Fruit fly (Drosophila melanogaster) whole organism, prepupa: ENCODE results near the gene Prosalpha2.

Experiments used
- CG11902 ChIP-seq: fragments of 200-800 bp; sonication (Bioruptor generic); optimal IDR thresholded peaks from 3 replicates; lab custom pipeline; 2016; ENCODE audit warnings: missing biosample characterization, missing genetic modification characterization
- CG3032 ChIP-seq: fragments of 200-800 bp; optimal IDR thresholded peaks from 2 replicates; lab custom pipeline; 2019; ENCODE audit warnings: missing biosample characterization, mild to moderate bottlenecking, missing genetic modification characterization, moderate library complexity
- CG31627 ChIP-seq: fragments of 200-800 bp; sonication (Bioruptor generic); optimal IDR thresholded peaks from 3 replicates; lab custom pipeline; 2016; ENCODE audit warnings: missing biosample characterization, missing genetic modification characterization
- CG32006 ChIP-seq: fragments of 200-800 bp; sonication (Bioruptor generic); optimal IDR thresholded peaks from 3 replicates; lab custom pipeline; 2017; ENCODE audit warnings: missing biosample characterization, mild to moderate bottlenecking, missing genetic modification characterization
- CG3919 ChIP-seq: fragments of 200-800 bp; sonication (Bioruptor generic); optimal IDR thresholded peaks from 3 replicates; lab custom pipeline; 2016; ENCODE audit warnings: missing biosample characterization, missing genetic modification characterization
- CG4318 ChIP-seq: fragments of 200-800 bp; sonication (Bioruptor generic); optimal IDR thresholded peaks from 3 replicates; lab custom pipeline; 2017; ENCODE audit warnings: missing biosample characterization, mild to moderate bottlenecking, missing genetic modification characterization
- CG6276 ChIP-seq: fragments of 200-800 bp; sonication (Bioruptor generic); optimal IDR thresholded peaks from 2 replicates; lab custom pipeline; 2017; ENCODE audit warnings: missing biosample characterization, mild to moderate bottlenecking, missing genetic modification characterization
- CG6792 ChIP-seq: fragments of 200-800 bp; sonication (Bioruptor generic); optimal IDR thresholded peaks from 3 replicates; lab custom pipeline; 2016; ENCODE audit warnings: missing biosample characterization, missing genetic modification characterization
- CG6808 ChIP-seq: fragments of 200-800 bp; sonication (Bioruptor generic); optimal IDR thresholded peaks from 3 replicates; lab custom pipeline; 2017; ENCODE audit warnings: missing biosample characterization, missing genetic modification characterization, mild to moderate bottlenecking, moderate library complexity, missing genetic modification reagents
- CG6854 ChIP-seq: fragments of 200-800 bp; sonication (Bioruptor generic); optimal IDR thresholded peaks from 2 replicates; lab custom pipeline; 2017; ENCODE audit warnings: missing biosample characterization, mild to moderate bottlenecking, missing genetic modification characterization
- CG7368 ChIP-seq: fragments of 200-800 bp; sonication (Bioruptor generic); optimal IDR thresholded peaks from 3 replicates; lab custom pipeline; 2016; ENCODE audit warnings: missing biosample characterization, missing genetic modification characterization
- CG8119 ChIP-seq: fragments of 200-800 bp; sonication (Bioruptor generic); IDR thresholded peaks from 3 replicates; pipeline ENCODE4 v1.3.6; 2022; ENCODE audit warnings: missing biosample characterization, missing genetic modification characterization
- CG9139 ChIP-seq: fragments of 200-800 bp; sonication (Bioruptor generic); optimal IDR thresholded peaks from 3 replicates; lab custom pipeline; 2017; ENCODE audit warnings: missing biosample characterization, mild to moderate bottlenecking, missing genetic modification characterization
- Eip75B ChIP-seq: fragments of 200-800 bp; sonication (Bioruptor generic); optimal IDR thresholded peaks from 3 replicates; lab custom pipeline; 2016; ENCODE audit warnings: missing biosample characterization, missing genetic modification characterization
- Eip78C ChIP-seq: fragments of 200-800 bp; sonication (Bioruptor generic); peaks from one replicate; lab custom pipeline; 2016; ENCODE audit warnings: missing biosample characterization, missing genetic modification characterization
- Ets96B ChIP-seq: fragments of 200-800 bp; optimal IDR thresholded peaks from 2 replicates; lab custom pipeline; 2019; ENCODE audit warnings: missing biosample characterization, mild to moderate bottlenecking, missing genetic modification characterization, moderate library complexity
- Hr39 ChIP-seq: fragments of 200-800 bp; sonication (Bioruptor generic); optimal IDR thresholded peaks from 2 replicates; lab custom pipeline; 2016; ENCODE audit warnings: missing biosample characterization, missing genetic modification characterization
- Hr4 ChIP-seq: fragments of 200-800 bp; sonication (Bioruptor generic); optimal IDR thresholded peaks from 3 replicates; lab custom pipeline; 2016; ENCODE audit warnings: missing biosample characterization, missing genetic modification characterization
- Met ChIP-seq: fragments of 200-800 bp; sonication (Bioruptor generic); optimal IDR thresholded peaks from 3 replicates; lab custom pipeline; 2016; ENCODE audit warnings: missing biosample characterization, missing genetic modification characterization
- Smox ChIP-seq: fragments of 200-800 bp; sonication (Bioruptor generic); optimal IDR thresholded peaks from 3 replicates; lab custom pipeline; 2016; ENCODE audit warnings: missing biosample characterization, missing genetic modification characterization
- Sox14 ChIP-seq: fragments of 200-800 bp; sonication (Bioruptor generic); optimal IDR thresholded peaks from 3 replicates; lab custom pipeline; 2016; ENCODE audit warnings: missing biosample characterization, missing genetic modification characterization
- Sox15 ChIP-seq: fragments of 200-800 bp; sonication (Bioruptor generic); optimal IDR thresholded peaks from 3 replicates; lab custom pipeline; 2016; ENCODE audit warnings: missing biosample characterization, missing genetic modification characterization
- achi ChIP-seq: fragments of 200-800 bp; sonication (Bioruptor generic); optimal IDR thresholded peaks from 3 replicates; lab custom pipeline; 2016; ENCODE audit warnings: missing biosample characterization, missing genetic modification characterization
- esn ChIP-seq: fragments of 200-800 bp; sonication (Bioruptor generic); optimal IDR thresholded peaks from 2 replicates; lab custom pipeline; 2016; ENCODE audit warnings: missing biosample characterization, mild to moderate bottlenecking, missing genetic modification characterization, moderate library complexity
- fd59A ChIP-seq: fragments of 200-800 bp; sonication (Bioruptor generic); optimal IDR thresholded peaks from 2 replicates; lab custom pipeline; 2017; ENCODE audit warnings: missing biosample characterization, mild to moderate bottlenecking, missing genetic modification characterization, missing genetic modification reagents
- fd85E ChIP-seq: fragments of 200-800 bp; sonication (Bioruptor generic); optimal IDR thresholded peaks from 3 replicates; lab custom pipeline; 2016; ENCODE audit warnings: missing biosample characterization, missing genetic modification characterization
- lz ChIP-seq: fragments of 200-800 bp; sonication (Bioruptor generic); optimal IDR thresholded peaks from 3 replicates; lab custom pipeline; 2016; ENCODE audit warnings: missing biosample characterization, missing genetic modification characterization
- spab ChIP-seq: fragments of 200-800 bp; sonication (Bioruptor generic); optimal IDR thresholded peaks from 2 replicates; lab custom pipeline; 2017; ENCODE audit warnings: missing biosample characterization, mild to moderate bottlenecking, missing genetic modification characterization, missing genetic modification reagents
- ss ChIP-seq, 2 experiments: fragments of 200-800 bp; sonication (Bioruptor generic); optimal IDR thresholded peaks; 2 replicates in 1 of 2; 3 replicates in 1 of 2; lab custom pipeline; 2017 to 2018; ENCODE audit warnings: mild to moderate bottlenecking in 2 of 2, missing biosample characterization in 2 of 2, missing genetic modification characterization in 2 of 2, moderate library complexity in 1 of 2
- svp ChIP-seq: fragments of 200-800 bp; sonication (Bioruptor generic); peaks from one replicate; lab custom pipeline; 2016; ENCODE audit warnings: missing biosample characterization, missing genetic modification characterization
- vri ChIP-seq: fragments of 200-800 bp; sonication (Bioruptor generic); optimal IDR thresholded peaks from 3 replicates; lab custom pipeline; 2016; ENCODE audit warnings: missing biosample characterization, mild to moderate bottlenecking, missing genetic modification characterization

The Prosalpha2 gene

dm6 chr3R:12433764-12434163, 2.6 kb downstream of the Prosalpha2 start, which contains the start of the genes Aos1 and Srlp (continued):
- peak; percentile 43 for TF ChIP-seq esn (GFP tag; lab: Kevin White, UChicago)
- TF ChIP-seq Eip78C (GFP tag; lab: Kevin White, UChicago), result peak; percentile 47
- TF ChIP-seq Sox15 (GFP tag; lab: Kevin White, UChicago), result no peak
- TF ChIP-seq achi (GFP tag; lab: Kevin White, UChicago), result no peak
- TF ChIP-seq CG6854 (GFP tag; lab: Kevin White, UChicago), result no peak
- no peak for TF ChIP-seq CG9139 (GFP tag; lab: Kevin White, UChicago)
- TF ChIP-seq CG4318 (GFP tag; lab: Kevin White, UChicago), result no peak
- no peak for TF ChIP-seq CG6792 (GFP tag; lab: Kevin White, UChicago)
- no peak for TF ChIP-seq CG6808 (GFP tag; lab: Kevin White, UChicago)
- no peak for TF ChIP-seq spab (GFP tag; lab: Kevin White, UChicago)
- peak; percentile 52 for TF ChIP-seq Sox14 (GFP tag; lab: Kevin White, UChicago)
- no peak for TF ChIP-seq CG11902 (GFP tag; lab: Kevin White, UChicago)
- TF ChIP-seq svp (GFP tag; lab: Kevin White, UChicago), result no peak
- TF ChIP-seq Ets96B (tag; lab: Kevin White, UChicago), result peak; percentile 35

dm6 chr3R:12435948-12436347, 4.8 kb downstream of the Prosalpha2 start, which contains the start of gene Desat2:
Gene Desat2 (plus strand): TSS chr3R:12436248.
- TF ChIP-seq CG32006 (GFP tag; lab: Kevin White, UChicago) (no peak), Eip78C (GFP tag; lab: Kevin White, UChicago) (no peak), Met (GFP tag; lab: Kevin White, UChicago) (no peak), CG8119 (no peak), Eip75B (GFP tag; lab: Kevin White, UChicago) (no peak), CG3032 (tag; lab: Kevin White, UChicago) (no peak), Hr39 (GFP tag; lab: Kevin White, UChicago) (no peak), CG31627 (GFP tag; lab: Kevin White, UChicago) (no peak), fd59A (no peak), Hr4 (GFP tag; lab: Kevin White, UChicago) (no peak), spab (GFP tag; lab: Kevin White, UChicago) (no peak), CG6792 (GFP tag; lab: Kevin White, UChicago) (no peak), ss (GFP tag; optimal IDR thresholded peaks at IDR 0.05; lab: Kevin White, UChicago) (no peak), lz (no peak), CG6276 (GFP tag; lab: Kevin White, UChicago) (no peak)

- no peak for TF ChIP-seq CG32006 (GFP tag; lab: Kevin White, UChicago)
- no peak for TF ChIP-seq CG7368 (GFP tag; lab: Kevin White, UChicago)
- no peak for TF ChIP-seq Met (GFP tag; lab: Kevin White, UChicago)
- no peak for TF ChIP-seq Sox14 (GFP tag; lab: Kevin White, UChicago)
- TF ChIP-seq fd85E (GFP tag; lab: Kevin White, UChicago), result no peak
These were observed 7.9 kb downstream of the Prosalpha2 start, which contains the start of the genes CG17207 and CG46427 for dm6 chr3R:12439039-12439400. Gene CG17207 (minus strand): TSS chr3R:12439139. Gene CG46427 (minus strand): TSS chr3R:12439139.

dm6 chr3R:12439401-12440143, 8.5 kb downstream of the Prosalpha2 start, which contains the start of gene Desat1:
Gene Desat1 (plus strand): TSS chr3R:12439600.
- TF ChIP-seq esn (GFP tag; lab: Kevin White, UChicago), result peak; percentile 43
- TF ChIP-seq Eip78C (GFP tag; lab: Kevin White, UChicago), result peak; percentile 66
- no peak for TF ChIP-seq fd85E (GFP tag; lab: Kevin White, UChicago)
- TF ChIP-seq CG3919 (GFP tag; lab: Kevin White, UChicago), result no peak

- TF ChIP-seq CG6792 (GFP tag; lab: Kevin White, UChicago) (no peak), CG8119 (0 out of 3 replicates have a peak, but pooled peaks have one; percentile 32), Eip78C (GFP tag; lab: Kevin White, UChicago) (peak; percentile 27), svp (GFP tag; lab: Kevin White, UChicago) (peak; percentile 53), vri (peak; percentile 70), Smox (GFP tag; lab: Kevin White, UChicago) (no peak), CG4318 (GFP tag; lab: Kevin White, UChicago) (no peak)
These were observed 10.0 kb downstream of the Prosalpha2 start for dm6 chr3R:12441008-12441606.
